Fruit fly (Drosophila melanogaster): ENCODE results near the gene Taf3.

The Taf3 gene

dm6 chr4:488828-489560 is 22.4 kb upstream of the Taf3 start, which contains the start of gene Asator (continued):
- TF ChIP-seq eg (GFP tag; IDR thresholded peaks at IDR 0.05) (no peak), fd59A (GFP tag; optimal IDR thresholded peaks at IDR 0.05) (peak; percentile 13), CG6163 (GFP tag; IDR thresholded peaks at IDR 0.05) (no peak), cyc (GFP tag; optimal IDR thresholded peaks at IDR 0.05) (peak; percentile 70), CG11902 (GFP tag; optimal IDR thresholded peaks at IDR 0.05) (peak; percentile 46), CG9139 (GFP tag; optimal IDR thresholded peaks at IDR 0.05) (peak; percentile 5), lz (GFP tag; optimal IDR thresholded peaks at IDR 0.05) (peak; percentile 65), Sox102F (GFP tag; optimal IDR thresholded peaks at IDR 0.05) (peak; percentile 70), salr (GFP tag; optimal IDR thresholded peaks at IDR 0.05) (peak in 1 of 2 experiments; percentile 9), CG11294 (GFP tag; IDR thresholded peaks at IDR 0.05) (no peak), CG7368 (GFP tag; optimal IDR thresholded peaks at IDR 0.05) (peak; percentile 44), dsx (GFP tag; optimal IDR thresholded peaks at IDR 0.05; ENCODE audit: poor library complexity, severe bottlenecking) (peak; percentile 51), Ets96B (tag; optimal IDR thresholded peaks at IDR 0.05) (peak; percentile 53), net (GFP tag; optimal IDR thresholded peaks at IDR 0.05) (peak; percentile 40), spab (GFP tag; optimal IDR thresholded peaks at IDR 0.05) (no peak), Eip78C (GFP tag) (peak; percentile 90), vri (GFP tag; optimal IDR thresholded peaks at IDR 0.05) (peak; percentile 60)

dm6 chr4:487480-487879 is 20.9 kb upstream of the Taf3 start:
- TF ChIP-seq CG6854 (GFP tag; optimal IDR thresholded peaks at IDR 0.05): no peak
- TF ChIP-seq Hr39 (GFP tag; optimal IDR thresholded peaks at IDR 0.05): no peak
- no peak for TF ChIP-seq CG3032 (tag; optimal IDR thresholded peaks at IDR 0.05)
- peak; percentile 57 for TF ChIP-seq Eip78C (GFP tag)
- peak; percentile 42 for TF ChIP-seq svp (GFP tag)
- no peak for TF ChIP-seq Hr4 (GFP tag; optimal IDR thresholded peaks at IDR 0.05)

- TF ChIP-seq CG4318 (GFP tag; optimal IDR thresholded peaks at IDR 0.05) (no peak), fd85E (GFP tag; optimal IDR thresholded peaks at IDR 0.05) (no peak), CG34406 (GFP tag; optimal IDR thresholded peaks at IDR 0.05) (no peak), lz (GFP tag; optimal IDR thresholded peaks at IDR 0.05) (peak; percentile 40), esn (GFP tag; optimal IDR thresholded peaks at IDR 0.05) (peak; percentile 27), CG11902 (GFP tag; optimal IDR thresholded peaks at IDR 0.05) (peak; percentile 1), pdm3 (GFP tag; optimal IDR thresholded peaks at IDR 0.05) (peak; percentile 41), CG10631 (GFP tag; optimal IDR thresholded peaks at IDR 0.05) (peak; percentile 32), CG16779 (tag; optimal IDR thresholded peaks at IDR 0.05) (no peak), svp (GFP tag) (peak; percentile 64), CG8632 (GFP tag; optimal IDR thresholded peaks at IDR 0.05) (no peak), Eip78C (GFP tag) (peak; percentile 74), Hr38 (GFP tag; optimal IDR thresholded peaks at IDR 0.05) (no peak), ss (GFP tag; optimal IDR thresholded peaks at IDR 0.05) (no peak), CG3919 (GFP tag; optimal IDR thresholded peaks at IDR 0.05) (no peak), CG6276 (GFP tag; optimal IDR thresholded peaks at IDR 0.05) (no peak), Met (GFP tag; optimal IDR thresholded peaks at IDR 0.05) (peak; percentile 56), CG6854 (GFP tag; optimal IDR thresholded peaks at IDR 0.05) (no peak), Ets21C (GFP tag; optimal IDR thresholded peaks at IDR 0.05) (no peak), CG10669 (GFP tag; optimal IDR thresholded peaks at IDR 0.05) (peak; percentile 1), CG31627 (GFP tag; optimal IDR thresholded peaks at IDR 0.05) (peak; percentile 37), net (GFP tag; optimal IDR thresholded peaks at IDR 0.05) (no peak), Eip75B (GFP tag; optimal IDR thresholded peaks at IDR 0.05) (peak; percentile 19), cyc (GFP tag; optimal IDR thresholded peaks at IDR 0.05) (peak; percentile 52), CG6792 (GFP tag; optimal IDR thresholded peaks at IDR 0.05) (no peak), Sox15 (GFP tag; optimal IDR thresholded peaks at IDR 0.05) (no peak), CG11762 (GFP tag; optimal IDR thresholded peaks at IDR 0.05; ENCODE audit: insufficient read depth) (no peak), CG3032 (tag; optimal IDR thresholded peaks at IDR 0.05) (peak; percentile 14), Sox14 (GFP tag; optimal IDR thresholded peaks at IDR 0.05) (peak; percentile 15), topi (GFP tag; optimal IDR thresholded peaks at IDR 0.05) (peak; percentile 52), Hr39 (GFP tag; optimal IDR thresholded peaks at IDR 0.05) (peak; percentile 32), achi (GFP tag; optimal IDR thresholded peaks at IDR 0.05) (peak; percentile 9), acj6 (GFP tag; optimal IDR thresholded peaks at IDR 0.05) (peak; percentile 29), salr (GFP tag; optimal IDR thresholded peaks at IDR 0.05) (no peak), OdsH (GFP tag; optimal IDR thresholded peaks at IDR 0.05) (peak; percentile 33)
Observed at dm6 chr4:486435-486834, 19.8 kb upstream of the Taf3 start.
